Worm (Caenorhabditis elegans) whole organism, L4 larva: ENCODE results near the gene C06E7.88.

Source experiments
- dpl-1 ChIP-seq: fragments of 150-350 bp; optimal IDR thresholded peaks from 2 replicates; lab custom pipeline; 2014; ENCODE audit warnings: missing biosample characterization, missing genetic modification reagents, missing genetic modification characterization
- egl-27 ChIP-seq: sonication (generic microtip); optimal IDR thresholded peaks from 3 replicates; lab custom pipeline; 2017; ENCODE audit warnings: missing biosample characterization, missing genetic modification reagents, missing genetic modification characterization
- fkh-10 ChIP-seq: fragments of 150-350 bp; optimal IDR thresholded peaks from 2 replicates; lab custom pipeline; 2014; ENCODE audit warnings: missing biosample characterization, missing genetic modification reagents, missing genetic modification characterization
- nhr-102 ChIP-seq: sonication (generic microtip); optimal IDR thresholded peaks from 2 replicates; lab custom pipeline; 2016; ENCODE audit warnings: mild to moderate bottlenecking, missing genetic modification characterization, moderate library complexity, missing compliant biosample characterization
- nhr-42 ChIP-seq: fragments of 200-800 bp; sonication (Bioruptor generic); IDR thresholded peaks from 2 replicates; pipeline ENCODE4 v1.3.6; 2022; ENCODE audit warnings: missing genetic modification characterization, missing compliant biosample characterization
- nhr-48 ChIP-seq: sonication (generic microtip); optimal IDR thresholded peaks from 2 replicates; lab custom pipeline; 2016; ENCODE audit warnings: mild to moderate bottlenecking, missing genetic modification characterization, missing compliant biosample characterization
- sdz-12 ChIP-seq: fragments of 200-800 bp; sonication (Bioruptor generic); optimal IDR thresholded peaks from 2 replicates; lab custom pipeline; 2018; ENCODE audit warnings: mild to moderate bottlenecking, missing genetic modification characterization, missing compliant biosample characterization
- skn-1 ChIP-seq: fragments of 150-350 bp; optimal IDR thresholded peaks from 2 replicates; lab custom pipeline; 2014; ENCODE audit warnings: missing biosample characterization, missing genetic modification characterization
- unc-39 ChIP-seq: sonication (generic microtip); optimal IDR thresholded peaks from 2 replicates; lab custom pipeline; 2017; ENCODE audit warnings: missing biosample characterization, missing genetic modification characterization
- zfp-2 ChIP-seq: sonication (generic microtip); optimal IDR thresholded peaks from 2 replicates; lab custom pipeline; 2016; ENCODE audit warnings: mild to moderate bottlenecking, missing genetic modification characterization, missing compliant biosample characterization
- ztf-11 ChIP-seq: fragments of 150-350 bp; optimal IDR thresholded peaks from 2 replicates; lab custom pipeline; 2014; ENCODE audit warnings: missing biosample characterization, missing genetic modification characterization

- TF ChIP-seq skn-1 (tag; lab: Kevin White, UChicago) (no peak), unc-39 (tag; lab: Kevin White, UChicago) (no peak), nhr-42 (no peak), egl-27 (no peak), zfp-2 (tag; lab: Kevin White, UChicago) (no peak), nhr-102 (no peak), fkh-10 (GFP tag; lab: Kevin White, UChicago) (no peak), dpl-1 (no peak), nhr-48 (tag; lab: Kevin White, UChicago) (no peak), ztf-11 (tag; lab: Kevin White, UChicago) (no peak), sdz-12 (no peak)
Measured at ce11 chrIV:5860762-5861161, 6.3 kb downstream of the C06E7.88 start.
